Worm (Caenorhabditis elegans) whole organism, L4 larva: Measurements from ENCODE around the gene mes-6.
A peak's percentile ranks its signal among the peaks of the same experiment; 100 is the strongest.

Experiments
- D1046.2 ChIP-seq: fragments of 200-800 bp; sonication (Bioruptor generic); IDR thresholded peaks from 2 replicates; pipeline ENCODE4 v1.3.6; 2022; ENCODE audit warnings: missing genetic modification characterization, missing compliant biosample characterization
- R02D3.7 ChIP-seq: fragments of 150-350 bp; sonication (generic microtip); optimal IDR thresholded peaks from 3 replicates; lab custom pipeline; 2014; ENCODE audit warnings: missing biosample characterization, missing genetic modification characterization
- Y5F2A.4 ChIP-seq: fragments of 200-800 bp; sonication (Bioruptor generic); optimal IDR thresholded peaks from 2 replicates; lab custom pipeline; 2018; ENCODE audit warnings: mild to moderate bottlenecking, missing genetic modification characterization, missing compliant biosample characterization
- Y75B8A.6 ChIP-seq: fragments of 200-800 bp; sonication (Bioruptor generic); IDR thresholded peaks from 2 replicates; pipeline ENCODE4 v1.3.6; 2022; ENCODE audit warnings: missing genetic modification reagents, missing genetic modification characterization, missing compliant biosample characterization
- ZK337.2 ChIP-seq: fragments of 200-800 bp; sonication (Bioruptor generic); IDR thresholded peaks from 2 replicates; pipeline ENCODE4 v1.3.6; 2022; ENCODE audit warnings: missing genetic modification reagents, missing genetic modification characterization, missing compliant biosample characterization
- aha-1 ChIP-seq: fragments of 150-350 bp; peaks from one replicate; lab custom pipeline; 2014; ENCODE audit warnings: missing biosample characterization, missing genetic modification characterization
- aly-2 ChIP-seq: sonication (generic microtip); optimal IDR thresholded peaks from 2 replicates; lab custom pipeline; 2018; ENCODE audit warnings: missing biosample characterization, missing genetic modification characterization
- ama-1 ChIP-seq: fragments of 150-350 bp; optimal IDR thresholded peaks from 2 replicates; lab custom pipeline; 2014; ENCODE audit warnings: inconsistent platforms, mixed read lengths
- arid-1 ChIP-seq: fragments of 200-800 bp; sonication (Bioruptor generic); conservative IDR thresholded peaks from 2 replicates; pipeline ENCODE4 v1.3.6; 2022; ENCODE audit warnings: missing genetic modification reagents, missing genetic modification characterization, missing compliant biosample characterization
- attf-4 ChIP-seq: sonication (generic microtip); optimal IDR thresholded peaks from 3 replicates; lab custom pipeline; 2017; ENCODE audit warnings: missing biosample characterization, missing genetic modification characterization
- ceh-28 ChIP-seq: fragments of 150-350 bp; optimal IDR thresholded peaks from 2 replicates; lab custom pipeline; 2014; ENCODE audit warnings: missing biosample characterization, missing genetic modification reagents, missing genetic modification characterization
- ceh-62 ChIP-seq: sonication (generic microtip); optimal IDR thresholded peaks from 2 replicates; lab custom pipeline; 2017; ENCODE audit warnings: missing biosample characterization, missing genetic modification characterization
- daf-16 ChIP-seq, 3 experiments: sonication (generic microtip); optimal IDR thresholded peaks; 2 replicates each; lab custom pipeline; 2016 to 2017; ENCODE audit warnings: missing genetic modification characterization in 3 of 3, missing genetic modification reagents in 3 of 3, mild to moderate bottlenecking in 2 of 3, missing compliant biosample characterization in 2 of 3, missing biosample characterization in 1 of 3, moderate library complexity in 1 of 3
- daf-8 ChIP-seq: fragments of 200-800 bp; sonication (Bioruptor generic); IDR thresholded peaks from 2 replicates; pipeline ENCODE4 v1.3.6; 2022; ENCODE audit warnings: missing genetic modification characterization, missing compliant biosample characterization
- dmd-6 ChIP-seq: fragments of 200-800 bp; sonication (Bioruptor generic); IDR thresholded peaks from 2 replicates; pipeline ENCODE4 v1.3.6; 2022; ENCODE audit warnings: missing genetic modification reagents, missing genetic modification characterization, missing compliant biosample characterization
- dpl-1 ChIP-seq: fragments of 150-350 bp; optimal IDR thresholded peaks from 2 replicates; lab custom pipeline; 2014; ENCODE audit warnings: missing biosample characterization, missing genetic modification reagents, missing genetic modification characterization
- egl-27 ChIP-seq: sonication (generic microtip); optimal IDR thresholded peaks from 3 replicates; lab custom pipeline; 2017; ENCODE audit warnings: missing biosample characterization, missing genetic modification reagents, missing genetic modification characterization
- egl-43 ChIP-seq: fragments of 200-800 bp; sonication (Bioruptor generic); IDR thresholded peaks from 2 replicates; pipeline ENCODE4 v1.3.6; 2022; ENCODE audit warnings: missing genetic modification reagents, missing genetic modification characterization, missing compliant biosample characterization
- fkh-10 ChIP-seq: fragments of 150-350 bp; optimal IDR thresholded peaks from 2 replicates; lab custom pipeline; 2014; ENCODE audit warnings: missing biosample characterization, missing genetic modification reagents, missing genetic modification characterization
- fos-1 ChIP-seq: fragments of 150-350 bp; optimal IDR thresholded peaks from 2 replicates; lab custom pipeline; 2014; ENCODE audit warnings: missing biosample characterization, missing genetic modification characterization
- gei-8 ChIP-seq: fragments of 200-800 bp; sonication (Bioruptor generic); optimal IDR thresholded peaks from 2 replicates; lab custom pipeline; 2018; ENCODE audit warnings: mild to moderate bottlenecking, missing genetic modification characterization, missing compliant biosample characterization
- hlh-30 ChIP-seq: sonication (generic microtip); optimal IDR thresholded peaks from 2 replicates; lab custom pipeline; 2017; ENCODE audit warnings: antibody characterized with exemption, mild to moderate bottlenecking, missing genetic modification characterization, missing compliant biosample characterization; ENCODE audit not compliant: insufficient read depth
- jun-1 ChIP-seq: fragments of 150-350 bp; optimal IDR thresholded peaks from 2 replicates; lab custom pipeline; 2014; ENCODE audit warnings: missing biosample characterization, missing genetic modification reagents, missing genetic modification characterization
- lin-1 ChIP-seq: fragments of 200-800 bp; sonication (Bioruptor generic); IDR thresholded peaks from 2 replicates; pipeline ENCODE4 v1.3.6; 2022; ENCODE audit warnings: missing genetic modification reagents, missing genetic modification characterization, missing compliant biosample characterization
- lin-38 ChIP-seq: fragments of 200-800 bp; sonication (Bioruptor generic); IDR thresholded peaks from 2 replicates; pipeline ENCODE4 v1.3.6; 2022; ENCODE audit warnings: missing genetic modification reagents, missing genetic modification characterization, missing compliant biosample characterization
- lsy-2 ChIP-seq, 2 experiments: fragments of 150-350 bp in 1 of 2; sonication (generic microtip) in 1 of 2; optimal IDR thresholded peaks; 2 replicates each; lab custom pipeline; 2014 to 2017; ENCODE audit warnings: missing biosample characterization in 2 of 2, missing genetic modification characterization in 2 of 2
- madf-5 ChIP-seq, 2 experiments: fragments of 200-800 bp; sonication (Bioruptor generic); IDR thresholded peaks; 2 replicates each; pipeline ENCODE4 v1.3.6; 2022; ENCODE audit warnings: missing compliant biosample characterization in 2 of 2, missing genetic modification characterization in 2 of 2
- mdl-1 ChIP-seq, 2 experiments: fragments of 150-350 bp in 1 of 2; sonication (generic microtip) in 1 of 2; optimal IDR thresholded peaks; 2 replicates each; lab custom pipeline; 2014 to 2017; ENCODE audit warnings: missing biosample characterization in 2 of 2, missing genetic modification characterization in 2 of 2
- mdt-29 ChIP-seq: fragments of 200-800 bp; sonication (Bioruptor generic); IDR thresholded peaks from 2 replicates; pipeline ENCODE4 v1.3.6; 2022; ENCODE audit warnings: missing genetic modification reagents, missing genetic modification characterization, missing compliant biosample characterization
- mes-2 ChIP-seq: sonication (generic microtip); optimal IDR thresholded peaks from 2 replicates; lab custom pipeline; 2016; ENCODE audit warnings: missing genotype, mild to moderate bottlenecking, missing genetic modification characterization, missing compliant biosample characterization; ENCODE audit not compliant: poor library complexity, severe bottlenecking
- nhr-111 ChIP-seq: fragments of 200-800 bp; sonication (Bioruptor generic); optimal IDR thresholded peaks from 2 replicates; lab custom pipeline; 2018; ENCODE audit warnings: mild to moderate bottlenecking, missing genetic modification characterization, missing compliant biosample characterization
- nhr-42 ChIP-seq: fragments of 200-800 bp; sonication (Bioruptor generic); IDR thresholded peaks from 2 replicates; pipeline ENCODE4 v1.3.6; 2022; ENCODE audit warnings: missing genetic modification characterization, missing compliant biosample characterization
- nhr-6 ChIP-seq: fragments of 150-350 bp; optimal IDR thresholded peaks from 2 replicates; lab custom pipeline; 2014; ENCODE audit warnings: missing biosample characterization, missing genetic modification characterization
- nhr-77 ChIP-seq: fragments of 150-350 bp; optimal IDR thresholded peaks from 2 replicates; lab custom pipeline; 2014; ENCODE audit warnings: missing biosample characterization, missing genetic modification characterization
- pha-4 ChIP-seq, 2 experiments: fragments of 150-350 bp in 1 of 2; fragments of 200-800 bp in 1 of 2; sonication (Bioruptor generic) in 1 of 2; IDR thresholded peaks in 1 of 2; optimal IDR thresholded peaks in 1 of 2; 2 replicates each; pipeline versions ENCODE4 v1.3.6 to Lab custom; 2014 to 2022; ENCODE audit warnings: missing genetic modification characterization in 2 of 2, missing genetic modification reagents in 2 of 2, missing biosample characterization in 1 of 2, missing compliant biosample characterization in 1 of 2
- saeg-2 ChIP-seq: fragments of 200-800 bp; sonication (Bioruptor generic); IDR thresholded peaks from 2 replicates; pipeline ENCODE4 v1.3.6; 2022; ENCODE audit warnings: missing genetic modification reagents, missing genetic modification characterization, missing compliant biosample characterization
- sdz-12 ChIP-seq: fragments of 200-800 bp; sonication (Bioruptor generic); optimal IDR thresholded peaks from 2 replicates; lab custom pipeline; 2018; ENCODE audit warnings: mild to moderate bottlenecking, missing genetic modification characterization, missing compliant biosample characterization
- snpc-1.2 ChIP-seq: fragments of 200-800 bp; sonication (Bioruptor generic); IDR thresholded peaks from 2 replicates; pipeline ENCODE4 v1.3.6; 2022; ENCODE audit warnings: missing genetic modification reagents, missing genetic modification characterization, missing compliant biosample characterization
- spr-1 ChIP-seq: sonication (generic microtip); optimal IDR thresholded peaks from 2 replicates; lab custom pipeline; 2016; ENCODE audit warnings: mild to moderate bottlenecking, missing genetic modification characterization, missing compliant biosample characterization
- spr-3 ChIP-seq: fragments of 200-800 bp; sonication (Bioruptor generic); optimal IDR thresholded peaks from 2 replicates; lab custom pipeline; 2018; ENCODE audit warnings: mild to moderate bottlenecking, missing genetic modification characterization, missing compliant biosample characterization
- unc-39 ChIP-seq: sonication (generic microtip); optimal IDR thresholded peaks from 2 replicates; lab custom pipeline; 2017; ENCODE audit warnings: missing biosample characterization, missing genetic modification characterization
- unc-62 ChIP-seq, 3 experiments: fragments of 150-350 bp in 1 of 3; sonication (generic microtip); optimal IDR thresholded peaks in 2 of 3; peaks in 1 of 3; 1 replicate in 1 of 3; 2 replicates in 2 of 3; lab custom pipeline; 2014 to 2017; ENCODE audit warnings: missing biosample characterization in 3 of 3, missing genetic modification characterization in 3 of 3, missing genetic modification reagents in 3 of 3, missing genotype in 1 of 3
- zag-1 ChIP-seq: fragments of 150-350 bp; optimal IDR thresholded peaks from 2 replicates; lab custom pipeline; 2014; ENCODE audit warnings: missing biosample characterization, missing genetic modification characterization
- zfp-2 ChIP-seq: sonication (generic microtip); optimal IDR thresholded peaks from 2 replicates; lab custom pipeline; 2016; ENCODE audit warnings: mild to moderate bottlenecking, missing genetic modification characterization, missing compliant biosample characterization
- zip-2 ChIP-seq: fragments of 150-350 bp; optimal IDR thresholded peaks from 2 replicates; lab custom pipeline; 2014; ENCODE audit warnings: missing biosample characterization, missing genetic modification characterization

Gene mes-6

DNA sequence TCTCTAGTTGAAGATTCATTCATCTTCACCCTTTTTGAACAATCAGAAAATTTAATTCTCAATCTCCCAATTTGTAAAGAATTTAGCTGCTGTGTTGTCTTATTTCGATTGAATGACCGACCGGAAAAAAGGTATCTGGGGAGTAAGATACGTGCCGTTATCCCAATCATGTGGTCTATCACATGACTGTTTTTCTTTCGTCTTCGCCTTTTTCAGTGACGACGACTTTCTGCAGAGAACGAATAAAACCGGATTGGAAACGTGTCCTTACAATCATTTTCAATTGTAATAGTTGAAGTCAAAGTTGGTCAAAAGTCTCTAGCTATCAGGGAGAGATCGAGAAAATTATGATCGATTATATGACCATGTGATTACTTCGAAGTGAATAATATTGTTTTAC lies 18.0 kb downstream of the mes-6 start (continued):
- no peak for TF ChIP-seq dpl-1 (GFP tag; lab: Kevin White, UChicago)
- peak; percentile 94 for TF ChIP-seq aha-1
- peak in 1 of 2 experiments; percentile 56 for TF ChIP-seq lsy-2 (tag; optimal IDR thresholded peaks at IDR 0.05; lab: Kevin White, UChicago)
- no peak for TF ChIP-seq aly-2 (tag; lab: Kevin White, UChicago)
- no peak for TF ChIP-seq ZK337.2 (GFP tag; lab: Robert Waterston, UW)
- TF ChIP-seq R02D3.7 (tag; lab: Kevin White, UChicago): no peak
- peak; percentile 82 for TF ChIP-seq hlh-30 (tag; lab: Kevin White, UChicago)
- no peak for TF ChIP-seq nhr-111 (GFP tag; lab: Kevin White, UChicago)
- no peak for TF ChIP-seq zfp-2 (tag; lab: Kevin White, UChicago)
- TF ChIP-seq saeg-2 (GFP tag; lab: Robert Waterston, UW): no peak
- no peak for TF ChIP-seq egl-43 (GFP tag; lab: Robert Waterston, UW)
- TF ChIP-seq zip-2 (tag; lab: Kevin White, UChicago): no peak
- TF ChIP-seq sdz-12 (GFP tag; lab: Kevin White, UChicago): no peak
- no peak for TF ChIP-seq nhr-77 (tag; lab: Kevin White, UChicago)
- TF ChIP-seq ceh-62 (tag; lab: Kevin White, UChicago): no peak
- TF ChIP-seq dmd-6 (GFP tag; lab: Robert Waterston, UW): peak; percentile 69
- TF ChIP-seq mdl-1 (tag; optimal IDR thresholded peaks at IDR 0.05; lab: Kevin White, UChicago): peak in 1 of 2 experiments; percentile 63
- TF ChIP-seq snpc-1.2 (GFP tag; lab: Robert Waterston, UW): no peak
- no peak for TF ChIP-seq spr-1 (tag; lab: Kevin White, UChicago)
- no peak for TF ChIP-seq daf-16 (GFP tag; optimal IDR thresholded peaks at IDR 0.05; lab: Kevin White, UChicago)
- no peak for TF ChIP-seq daf-16 (tag; optimal IDR thresholded peaks at IDR 0.05; lab: Kevin White, UChicago)

DNA sequence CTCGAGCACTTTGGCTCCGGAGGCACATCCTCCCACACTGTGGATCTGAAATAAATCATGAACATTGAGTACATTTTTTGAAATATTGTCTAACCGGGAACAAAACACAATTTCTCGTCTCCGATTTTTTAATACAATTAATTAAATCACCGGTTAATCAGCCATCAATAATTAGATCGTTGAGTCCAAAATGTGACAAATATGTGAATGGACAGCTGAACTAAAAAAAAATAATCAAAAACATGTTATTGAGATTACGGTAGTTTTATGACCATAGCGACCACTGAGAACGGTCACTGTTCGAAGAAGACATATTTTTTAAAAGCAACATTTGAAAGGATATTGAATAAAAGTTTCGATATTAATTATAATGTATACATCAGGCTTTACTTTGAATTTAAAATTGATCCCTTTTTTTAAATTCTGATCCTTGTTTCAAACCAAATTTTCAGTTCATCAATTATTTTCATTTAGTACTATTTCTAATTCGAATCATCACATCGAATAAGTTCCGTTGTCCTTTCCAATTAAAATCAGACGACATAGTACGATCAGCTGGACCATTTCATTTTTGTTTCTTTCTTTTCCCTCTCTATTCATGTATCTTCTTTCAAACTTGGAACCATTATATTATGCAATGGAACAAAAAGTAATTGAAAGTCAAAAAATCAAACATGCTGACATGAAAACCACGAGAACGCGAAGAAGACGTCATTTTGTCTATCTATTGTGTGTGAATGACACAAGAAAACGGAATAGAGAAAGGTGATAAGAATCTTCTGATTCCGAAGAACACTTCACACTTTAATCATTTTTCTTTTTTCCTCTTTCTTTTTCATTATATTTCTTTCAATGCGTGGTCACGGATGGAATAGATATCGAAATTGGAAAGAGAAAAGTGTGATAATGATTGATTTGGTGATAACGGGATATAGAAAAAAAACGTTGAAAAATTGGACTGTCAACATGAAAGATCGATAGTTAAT lies 19.3 kb downstream of the mes-6 start:
- TF ChIP-seq mes-2 (tag; lab: Kevin White, UChicago) (peak; percentile 40), gei-8 (GFP tag; lab: Kevin White, UChicago) (peak; percentile 85), lin-38 (peak; percentile 25; the same call in 1 of the 2 replicates), R02D3.7 (tag; lab: Kevin White, UChicago) (no peak), madf-5 (GFP tag; IDR thresholded peaks at IDR 0.05; lab: Robert Waterston, UW) (no peak), daf-8 (GFP tag; lab: Robert Waterston, UW) (no peak), nhr-6 (tag; lab: Kevin White, UChicago) (peak; percentile 91), mdt-29 (GFP tag; lab: Robert Waterston, UW) (no peak), ZK337.2 (GFP tag; lab: Robert Waterston, UW) (no peak), fkh-10 (GFP tag; lab: Kevin White, UChicago) (no peak), lsy-2 (tag; optimal IDR thresholded peaks at IDR 0.05; lab: Kevin White, UChicago) (peak; percentile 33 to 72), attf-4 (no peak), arid-1 (GFP tag; lab: Robert Waterston, UW) (no peak), fos-1 (peak; percentile 76), Y75B8A.6 (GFP tag; lab: Robert Waterston, UW) (no peak), jun-1 (tag; lab: Kevin White, UChicago) (peak; percentile 47), spr-3 (GFP tag; lab: Kevin White, UChicago) (no peak), unc-62 (GFP tag; optimal IDR thresholded peaks at IDR 0.05 in 1 of 2; lab: Kevin White, UChicago) (peak; percentile 20 to 100), unc-62 (tag; optimal IDR thresholded peaks at IDR 0.05; lab: Kevin White, UChicago) (no peak), egl-27 (no peak), nhr-42 (GFP tag; lab: Robert Waterston, UW) (no peak), zag-1 (tag; lab: Kevin White, UChicago) (no peak), pha-4 (GFP tag; IDR thresholded peaks at IDR 0.05; lab: Robert Waterston, UW) (peak; percentile 66; the same call in 1 of the 2 replicates), pha-4 (tag; optimal IDR thresholded peaks at IDR 0.05; lab: Kevin White, UChicago) (no peak), D1046.2 (no peak), aly-2 (tag; lab: Kevin White, UChicago) (no peak), ama-1 (lab: Kevin White, UChicago) (peak; percentile 0), unc-39 (no peak), Y5F2A.4 (GFP tag; lab: Kevin White, UChicago) (no peak), spr-1 (tag; lab: Kevin White, UChicago) (no peak), lin-1 (GFP tag; lab: Robert Waterston, UW) (peak; percentile 88; the same call in 1 of the 2 replicates), ceh-28 (tag; lab: Kevin White, UChicago) (no peak)
